Worm (Caenorhabditis elegans) whole organism, L4 larva: ENCODE results near the gene inx-3.

Experiments
- F10B5.3 ChIP-seq: sonication (generic microtip); optimal IDR thresholded peaks from 2 replicates; lab custom pipeline; 2016; ENCODE audit warnings: mild to moderate bottlenecking, missing genetic modification characterization, missing compliant biosample characterization
- F37D6.2 ChIP-seq: sonication (generic microtip); optimal IDR thresholded peaks from 2 replicates; lab custom pipeline; 2016; ENCODE audit warnings: mild to moderate bottlenecking, missing genetic modification characterization, missing compliant biosample characterization
- F49E8.2 ChIP-seq: sonication (generic microtip); optimal IDR thresholded peaks from 2 replicates; lab custom pipeline; 2016; ENCODE audit warnings: missing compliant biosample characterization, mild to moderate bottlenecking, missing genetic modification characterization, borderline replicate concordance
- T26A8.4 ChIP-seq: fragments of 200-800 bp; sonication (Bioruptor generic); IDR thresholded peaks from 2 replicates; pipeline ENCODE4 v1.3.6; 2022; ENCODE audit warnings: missing genetic modification characterization, missing compliant biosample characterization
- Y105C5A.15 ChIP-seq: fragments of 200-800 bp; sonication (Bioruptor generic); IDR thresholded peaks from 2 replicates; pipeline ENCODE4 v1.3.6; 2022; ENCODE audit warnings: missing genetic modification characterization, missing compliant biosample characterization
- aha-1 ChIP-seq: fragments of 150-350 bp; peaks from one replicate; lab custom pipeline; 2014; ENCODE audit warnings: missing biosample characterization, missing genetic modification characterization
- ama-1 ChIP-seq: fragments of 150-350 bp; optimal IDR thresholded peaks from 2 replicates; lab custom pipeline; 2014; ENCODE audit warnings: inconsistent platforms, mixed read lengths
- arid-1 ChIP-seq: fragments of 200-800 bp; sonication (Bioruptor generic); conservative IDR thresholded peaks from 2 replicates; pipeline ENCODE4 v1.3.6; 2022; ENCODE audit warnings: missing genetic modification reagents, missing genetic modification characterization, missing compliant biosample characterization
- attf-4 ChIP-seq: sonication (generic microtip); optimal IDR thresholded peaks from 3 replicates; lab custom pipeline; 2017; ENCODE audit warnings: missing biosample characterization, missing genetic modification characterization
- ceh-20 ChIP-seq: fragments of 200-800 bp; sonication (Bioruptor generic); IDR thresholded peaks from 2 replicates; pipeline ENCODE4 v1.3.6; 2022; ENCODE audit warnings: missing genetic modification reagents, missing genetic modification characterization, missing compliant biosample characterization
- ceh-28 ChIP-seq: fragments of 150-350 bp; optimal IDR thresholded peaks from 2 replicates; lab custom pipeline; 2014; ENCODE audit warnings: missing biosample characterization, missing genetic modification reagents, missing genetic modification characterization
- cey-2 ChIP-seq: sonication (generic microtip); optimal IDR thresholded peaks from 3 replicates; lab custom pipeline; 2017; ENCODE audit warnings: missing genetic modification characterization, mild to moderate bottlenecking, missing compliant biosample characterization, antibody characterized with exemption, borderline replicate concordance; ENCODE audit not compliant: insufficient read depth
- ctbp-1 ChIP-seq: fragments of 200-800 bp; sonication (Bioruptor generic); IDR thresholded peaks from 2 replicates; pipeline ENCODE4 v1.3.6; 2022; ENCODE audit warnings: missing genetic modification reagents, missing genetic modification characterization, missing compliant biosample characterization
- daf-12 ChIP-seq: fragments of 150-350 bp; optimal IDR thresholded peaks from 2 replicates; lab custom pipeline; 2014; ENCODE audit warnings: missing biosample characterization, missing genetic modification reagents, missing genetic modification characterization
- daf-16 ChIP-seq, 3 experiments: sonication (generic microtip); optimal IDR thresholded peaks; 2 replicates each; lab custom pipeline; 2016 to 2017; ENCODE audit warnings: missing genetic modification characterization in 3 of 3, missing genetic modification reagents in 3 of 3, mild to moderate bottlenecking in 2 of 3, missing compliant biosample characterization in 2 of 3, missing biosample characterization in 1 of 3, moderate library complexity in 1 of 3
- daf-19 ChIP-seq: fragments of 200-800 bp; sonication (Bioruptor generic); conservative IDR thresholded peaks from 2 replicates; pipeline ENCODE4 v1.3.6; 2022; ENCODE audit warnings: missing genetic modification characterization, missing compliant biosample characterization
- dmd-6 ChIP-seq: fragments of 200-800 bp; sonication (Bioruptor generic); IDR thresholded peaks from 2 replicates; pipeline ENCODE4 v1.3.6; 2022; ENCODE audit warnings: missing genetic modification reagents, missing genetic modification characterization, missing compliant biosample characterization
- duxl-1 ChIP-seq: sonication (generic microtip); optimal IDR thresholded peaks from 2 replicates; lab custom pipeline; 2016; ENCODE audit warnings: mild to moderate bottlenecking, missing genetic modification characterization, moderate library complexity, missing compliant biosample characterization; ENCODE audit not compliant: poor library complexity
- fkh-10 ChIP-seq: fragments of 150-350 bp; optimal IDR thresholded peaks from 2 replicates; lab custom pipeline; 2014; ENCODE audit warnings: missing biosample characterization, missing genetic modification reagents, missing genetic modification characterization
- hif-1 ChIP-seq, 2 experiments: sonication (generic microtip); optimal IDR thresholded peaks; 2 replicates each; lab custom pipeline; 2016 to 2017; ENCODE audit warnings: missing compliant biosample characterization in 2 of 2, missing genetic modification characterization in 2 of 2, missing genetic modification reagents in 2 of 2, missing genotype in 2 of 2, mild to moderate bottlenecking in 1 of 2
- hlh-30 ChIP-seq: sonication (generic microtip); optimal IDR thresholded peaks from 2 replicates; lab custom pipeline; 2017; ENCODE audit warnings: antibody characterized with exemption, mild to moderate bottlenecking, missing genetic modification characterization, missing compliant biosample characterization; ENCODE audit not compliant: insufficient read depth
- hmg-1.1 ChIP-seq: fragments of 200-800 bp; sonication (Bioruptor generic); IDR thresholded peaks from 2 replicates; pipeline ENCODE4 v1.3.6; 2022; ENCODE audit warnings: missing genetic modification reagents, missing genetic modification characterization, missing compliant biosample characterization
- lin-1 ChIP-seq: fragments of 200-800 bp; sonication (Bioruptor generic); IDR thresholded peaks from 2 replicates; pipeline ENCODE4 v1.3.6; 2022; ENCODE audit warnings: missing genetic modification reagents, missing genetic modification characterization, missing compliant biosample characterization
- lin-13 ChIP-seq: fragments of 150-350 bp; optimal IDR thresholded peaks from 2 replicates; lab custom pipeline; 2014; ENCODE audit warnings: missing biosample characterization, missing genetic modification reagents, missing genetic modification characterization
- lin-39 ChIP-seq: fragments of 150-350 bp; optimal IDR thresholded peaks from 2 replicates; lab custom pipeline; 2014; ENCODE audit warnings: missing biosample characterization, missing genetic modification reagents, missing genetic modification characterization
- lsy-2 ChIP-seq, 2 experiments: fragments of 150-350 bp in 1 of 2; sonication (generic microtip) in 1 of 2; optimal IDR thresholded peaks; 2 replicates each; lab custom pipeline; 2014 to 2017; ENCODE audit warnings: missing biosample characterization in 2 of 2, missing genetic modification characterization in 2 of 2
- madf-5 ChIP-seq, 2 experiments: fragments of 200-800 bp; sonication (Bioruptor generic); IDR thresholded peaks; 2 replicates each; pipeline ENCODE4 v1.3.6; 2022; ENCODE audit warnings: missing compliant biosample characterization in 2 of 2, missing genetic modification characterization in 2 of 2
- mdl-1 ChIP-seq, 2 experiments: fragments of 150-350 bp in 1 of 2; sonication (generic microtip) in 1 of 2; optimal IDR thresholded peaks; 2 replicates each; lab custom pipeline; 2014 to 2017; ENCODE audit warnings: missing biosample characterization in 2 of 2, missing genetic modification characterization in 2 of 2
- mep-1 ChIP-seq: fragments of 150-350 bp; sonication (generic microtip); optimal IDR thresholded peaks from 3 replicates; lab custom pipeline; 2014; ENCODE audit warnings: missing biosample characterization, missing genetic modification characterization
- mes-2 ChIP-seq: sonication (generic microtip); optimal IDR thresholded peaks from 2 replicates; lab custom pipeline; 2016; ENCODE audit warnings: missing genotype, mild to moderate bottlenecking, missing genetic modification characterization, missing compliant biosample characterization; ENCODE audit not compliant: poor library complexity, severe bottlenecking
- mxl-3 ChIP-seq: fragments of 200-800 bp; sonication (Bioruptor generic); optimal IDR thresholded peaks from 2 replicates; lab custom pipeline; 2018; ENCODE audit warnings: mild to moderate bottlenecking, missing genetic modification characterization, missing compliant biosample characterization
- nhr-25 ChIP-seq: sonication (generic microtip); optimal IDR thresholded peaks from 2 replicates; lab custom pipeline; 2017; ENCODE audit warnings: missing genetic modification characterization, mild to moderate bottlenecking, missing compliant biosample characterization, antibody characterized with exemption, moderate library complexity, borderline replicate concordance; ENCODE audit not compliant: insufficient read depth
- pha-4 ChIP-seq, 2 experiments: fragments of 150-350 bp in 1 of 2; fragments of 200-800 bp in 1 of 2; sonication (Bioruptor generic) in 1 of 2; IDR thresholded peaks in 1 of 2; optimal IDR thresholded peaks in 1 of 2; 2 replicates each; pipeline versions ENCODE4 v1.3.6 to Lab custom; 2014 to 2022; ENCODE audit warnings: missing genetic modification characterization in 2 of 2, missing genetic modification reagents in 2 of 2, missing biosample characterization in 1 of 2, missing compliant biosample characterization in 1 of 2
- pqm-1 ChIP-seq: sonication (generic microtip); optimal IDR thresholded peaks from 2 replicates; lab custom pipeline; 2017; ENCODE audit warnings: missing biosample characterization, missing genetic modification characterization
- saeg-2 ChIP-seq: fragments of 200-800 bp; sonication (Bioruptor generic); IDR thresholded peaks from 2 replicates; pipeline ENCODE4 v1.3.6; 2022; ENCODE audit warnings: missing genetic modification reagents, missing genetic modification characterization, missing compliant biosample characterization
- sdz-12 ChIP-seq: fragments of 200-800 bp; sonication (Bioruptor generic); optimal IDR thresholded peaks from 2 replicates; lab custom pipeline; 2018; ENCODE audit warnings: mild to moderate bottlenecking, missing genetic modification characterization, missing compliant biosample characterization
- set-16 ChIP-seq: fragments of 200-800 bp; sonication (Bioruptor generic); IDR thresholded peaks from 2 replicates; pipeline ENCODE4 v1.3.6; 2022; ENCODE audit warnings: missing genetic modification reagents, missing genetic modification characterization, missing compliant biosample characterization
- spr-3 ChIP-seq: fragments of 200-800 bp; sonication (Bioruptor generic); optimal IDR thresholded peaks from 2 replicates; lab custom pipeline; 2018; ENCODE audit warnings: mild to moderate bottlenecking, missing genetic modification characterization, missing compliant biosample characterization
- tra-1 ChIP-seq: fragments of 200-800 bp; sonication (Bioruptor generic); IDR thresholded peaks from 2 replicates; pipeline ENCODE4 v1.3.6; 2022; ENCODE audit warnings: missing genetic modification reagents, missing genetic modification characterization, missing compliant biosample characterization
- unc-130 ChIP-seq: sonication (generic microtip); optimal IDR thresholded peaks from 2 replicates; lab custom pipeline; 2016; ENCODE audit warnings: missing genetic modification reagents, missing genetic modification characterization, missing compliant biosample characterization
- unc-62 ChIP-seq, 3 experiments: fragments of 150-350 bp in 1 of 3; sonication (generic microtip); optimal IDR thresholded peaks in 2 of 3; peaks in 1 of 3; 1 replicate in 1 of 3; 2 replicates in 2 of 3; lab custom pipeline; 2014 to 2017; ENCODE audit warnings: missing biosample characterization in 3 of 3, missing genetic modification characterization in 3 of 3, missing genetic modification reagents in 3 of 3, missing genotype in 1 of 3
- vab-7 ChIP-seq: fragments of 200-800 bp; sonication (Bioruptor generic); IDR thresholded peaks from 2 replicates; pipeline ENCODE4 v1.3.6; 2022; ENCODE audit warnings: missing genetic modification reagents, missing genetic modification characterization, missing compliant biosample characterization
- zfp-2 ChIP-seq: sonication (generic microtip); optimal IDR thresholded peaks from 2 replicates; lab custom pipeline; 2016; ENCODE audit warnings: mild to moderate bottlenecking, missing genetic modification characterization, missing compliant biosample characterization
- zfp-3 ChIP-seq: fragments of 200-800 bp; sonication (Bioruptor generic); conservative IDR thresholded peaks from 2 replicates; pipeline ENCODE4 v1.3.6; 2022; ENCODE audit warnings: missing genetic modification reagents, missing genetic modification characterization, missing compliant biosample characterization
- zip-11 ChIP-seq: fragments of 200-800 bp; sonication (Bioruptor generic); IDR thresholded peaks from 2 replicates; pipeline ENCODE4 v1.3.6; 2022; ENCODE audit warnings: missing genetic modification characterization, missing compliant biosample characterization
- zip-2 ChIP-seq: fragments of 150-350 bp; optimal IDR thresholded peaks from 2 replicates; lab custom pipeline; 2014; ENCODE audit warnings: missing biosample characterization, missing genetic modification characterization

inx-3 gene

DNA sequence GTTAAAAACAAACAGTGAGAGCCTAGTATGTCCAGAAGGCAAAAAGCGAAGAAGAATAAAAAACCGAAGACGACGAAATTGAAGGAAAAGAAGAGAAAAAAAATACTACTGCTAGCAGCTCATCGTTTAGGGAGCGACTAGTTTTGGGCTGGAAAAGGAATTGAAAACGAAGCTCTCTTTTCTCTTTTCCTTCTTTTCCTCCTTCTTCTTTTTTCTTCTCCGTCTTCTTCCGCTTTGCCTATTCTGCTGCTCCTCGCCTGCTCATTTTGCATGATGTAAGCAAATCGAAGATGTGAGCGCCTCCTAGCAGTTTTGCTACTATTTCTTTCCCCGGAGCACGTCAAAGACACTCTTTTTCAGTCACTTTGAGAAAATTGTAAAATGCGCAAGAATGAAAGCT lies 14.3 kb upstream of the inx-3 start:
- peak; percentile 25; the same call in 1 of the 2 replicates for TF ChIP-seq pha-4 (GFP tag; IDR thresholded peaks at IDR 0.05; lab: Robert Waterston, UW)
- no peak for TF ChIP-seq pha-4 (tag; optimal IDR thresholded peaks at IDR 0.05; lab: Kevin White, UChicago)
- TF ChIP-seq ceh-28 = no peak
- TF ChIP-seq set-16 (GFP tag; lab: Robert Waterston, UW) = peak; percentile 63; the same call in 1 of the 2 replicates
- TF ChIP-seq aha-1 = peak; percentile 88
- no peak for TF ChIP-seq fkh-10 (GFP tag; lab: Kevin White, UChicago)
- 0 out of 2 replicates have a peak, but pooled peaks have one; percentile 33 for TF ChIP-seq hmg-1.1 (GFP tag; lab: Robert Waterston, UW)
- peak in 1 of 2 experiments; percentile 3 for TF ChIP-seq lsy-2 (tag; optimal IDR thresholded peaks at IDR 0.05; lab: Kevin White, UChicago)
- TF ChIP-seq attf-4 (tag; lab: Kevin White, UChicago) = no peak
- no peak for TF ChIP-seq tra-1 (GFP tag; lab: Robert Waterston, UW)
- TF ChIP-seq, all 104 proteins: peak for 5

ce11 chrX:5982799-5983198 lies 13.2 kb upstream of the inx-3 start:
- TF ChIP-seq daf-19 (GFP tag; lab: Robert Waterston, UW) (no peak), hif-1 (tag; optimal IDR thresholded peaks at IDR 0.05; lab: Kevin White, UChicago) (no peak), Y105C5A.15 (GFP tag; lab: Robert Waterston, UW) (no peak), arid-1 (GFP tag; lab: Robert Waterston, UW) (no peak), unc-62 (GFP tag; optimal IDR thresholded peaks at IDR 0.05 in 1 of 2; lab: Kevin White, UChicago) (peak in 1 of 2 experiments; percentile 97), unc-62 (tag; optimal IDR thresholded peaks at IDR 0.05; lab: Kevin White, UChicago) (no peak), zip-2 (tag; lab: Kevin White, UChicago) (no peak), zfp-2 (tag; lab: Kevin White, UChicago) (no peak), daf-12 (tag; lab: Kevin White, UChicago) (no peak), ceh-20 (GFP tag; lab: Robert Waterston, UW) (peak; percentile 76; the same call in 1 of the 2 replicates), zip-11 (no peak), ceh-28 (no peak), lin-13 (GFP tag; lab: Kevin White, UChicago) (no peak), F10B5.3 (no peak), T26A8.4 (GFP tag; lab: Robert Waterston, UW) (no peak), mes-2 (tag; lab: Kevin White, UChicago) (peak; percentile 25), nhr-25 (tag; lab: Kevin White, UChicago) (no peak), daf-16 (GFP tag; optimal IDR thresholded peaks at IDR 0.05; lab: Kevin White, UChicago) (no peak), daf-16 (tag; optimal IDR thresholded peaks at IDR 0.05; lab: Kevin White, UChicago) (no peak), set-16 (GFP tag; lab: Robert Waterston, UW) (peak; percentile 21; the same call in 1 of the 2 replicates), F37D6.2 (no peak), lin-1 (GFP tag; lab: Robert Waterston, UW) (no peak), mep-1 (tag; lab: Kevin White, UChicago) (peak; percentile 52), pqm-1 (tag; lab: Kevin White, UChicago) (no peak), mxl-3 (GFP tag; lab: Kevin White, UChicago) (no peak), unc-130 (GFP tag; lab: Kevin White, UChicago) (no peak), dmd-6 (GFP tag; lab: Robert Waterston, UW) (0 out of 2 replicates have a peak, but pooled peaks have one; percentile 14), hlh-30 (peak; percentile 63), sdz-12 (GFP tag; lab: Kevin White, UChicago) (no peak), ama-1 (lab: Kevin White, UChicago) (no peak), F49E8.2 (tag; lab: Kevin White, UChicago) (no peak), duxl-1 (tag; lab: Kevin White, UChicago) (no peak), mdl-1 (tag; optimal IDR thresholded peaks at IDR 0.05; lab: Kevin White, UChicago) (no peak), ctbp-1 (GFP tag; lab: Robert Waterston, UW) (peak; percentile 53), madf-5 (GFP tag; IDR thresholded peaks at IDR 0.05; lab: Robert Waterston, UW) (no peak), cey-2 (tag; lab: Kevin White, UChicago) (no peak), saeg-2 (GFP tag; lab: Robert Waterston, UW) (0 out of 2 replicates have a peak, but pooled peaks have one; percentile 33), zfp-3 (GFP tag; lab: Robert Waterston, UW) (no peak), lin-39 (peak; percentile 13), vab-7 (GFP tag; lab: Robert Waterston, UW) (no peak), spr-3 (GFP tag; lab: Kevin White, UChicago) (no peak)
